Fruit fly (Drosophila melanogaster): Measurements from ENCODE around the gene CG6765.

CG6765 gene

dm6 chr3L:8534386-8535306 lies 22.1 kb downstream of the CG6765 start, which contains the start of gene ergic53 (continued):
- TF ChIP-seq HLH4C (GFP tag; IDR thresholded peaks at IDR 0.05; ENCODE audit: partially characterized antibody) (peak; percentile 89), CG15514 (GFP tag; optimal IDR thresholded peaks at IDR 0.05) (peak; percentile 28), Scr (GFP tag; IDR thresholded peaks at IDR 0.05; ENCODE audit: partially characterized antibody) (peak; percentile 75)

dm6 chr3L:8536387-8536786 lies 23.8 kb downstream of the CG6765 start:
- no peak for TF ChIP-seq CG12942 (GFP tag; optimal IDR thresholded peaks at IDR 0.05)
- no peak for TF ChIP-seq dpn (GFP tag; optimal IDR thresholded peaks at IDR 0.05)
- no peak for TF ChIP-seq grn (GFP tag; optimal IDR thresholded peaks at IDR 0.05)
- no peak for TF ChIP-seq HmgD (GFP tag; optimal IDR thresholded peaks at IDR 0.05)
- TF ChIP-seq yki (optimal IDR thresholded peaks at IDR 0.05) = no peak
- no peak for TF ChIP-seq Opbp (GFP tag; IDR thresholded peaks at IDR 0.05; ENCODE audit: partially characterized antibody)
- peak in 1 of 2 experiments; percentile 54 for TF ChIP-seq Hr78 (GFP tag; optimal IDR thresholded peaks at IDR 0.05)
- no peak for TF ChIP-seq zfh2 (GFP tag; optimal IDR thresholded peaks at IDR 0.05)
- TF ChIP-seq Drgx (GFP tag; IDR thresholded peaks at IDR 0.05) = no peak
- TF ChIP-seq Pdp1 (GFP tag; optimal IDR thresholded peaks at IDR 0.05) = no peak
- TF ChIP-seq ken (GFP tag; IDR thresholded peaks at IDR 0.05) = 0 out of 3 replicates have a peak, but pooled peaks have one; percentile 11
- TF ChIP-seq Nf-YC (tag; optimal IDR thresholded peaks at IDR 0.05) = no peak

dm6 chr3L:8538355-8538754 lies 25.8 kb downstream of the CG6765 start:
- TF ChIP-seq Nf-YB (GFP tag; optimal IDR thresholded peaks at IDR 0.05) (peak; percentile 88), so (GFP tag; IDR thresholded peaks at IDR 0.05) (no peak), Rfx (GFP tag; IDR thresholded peaks at IDR 0.05) (no peak), sr (GFP tag; IDR thresholded peaks at IDR 0.05) (no peak), bcd (GFP tag; optimal IDR thresholded peaks at IDR 0.05) (no peak), crol (GFP tag; IDR thresholded peaks at IDR 0.05) (no peak), sisA (GFP tag; IDR thresholded peaks at IDR 0.05) (no peak), bbx (GFP tag; IDR thresholded peaks at IDR 0.05; ENCODE audit: partially characterized antibody) (0 out of 2 replicates have a peak, but pooled peaks have one; percentile 9), vnd (GFP tag; IDR thresholded peaks at IDR 0.05; ENCODE audit: partially characterized antibody) (no peak), Ets65A (GFP tag) (no peak), dmrt99B (tag; optimal IDR thresholded peaks at IDR 0.05) (no peak), CG18262 (tag; optimal IDR thresholded peaks at IDR 0.05) (no peak), Adf1 (GFP tag; IDR thresholded peaks at IDR 0.05) (no peak), ERR (GFP tag; optimal IDR thresholded peaks at IDR 0.05) (no peak), CG13424 (tag; optimal IDR thresholded peaks at IDR 0.05) (no peak), ewg (GFP tag; optimal IDR thresholded peaks at IDR 0.05) (peak; percentile 64), bowl (GFP tag; IDR thresholded peaks at IDR 0.05) (no peak), Nf-YC (tag; optimal IDR thresholded peaks at IDR 0.05) (peak; percentile 95), yki (optimal IDR thresholded peaks at IDR 0.05) (no peak), trh (GFP tag; optimal IDR thresholded peaks at IDR 0.05) (no peak), Trl (optimal IDR thresholded peaks at IDR 0.05) (no peak), Trl (GFP tag; optimal IDR thresholded peaks at IDR 0.05) (no peak), repo (GFP tag; optimal IDR thresholded peaks at IDR 0.05) (no peak), dysf (GFP tag; IDR thresholded peaks at IDR 0.05) (no peak)

Data from whole organism, embryonic.